Worm (Caenorhabditis elegans) whole organism, L4 larva: ENCODE measurements around the gene mdt-22.

Experiments used
- F10B5.3 ChIP-seq: sonication (generic microtip); optimal IDR thresholded peaks from 2 replicates; lab custom pipeline; 2016; ENCODE audit warnings: mild to moderate bottlenecking, missing genetic modification characterization, missing compliant biosample characterization
- T20F7.1 ChIP-seq: fragments of 200-800 bp; sonication (Bioruptor generic); optimal IDR thresholded peaks from 2 replicates; lab custom pipeline; 2018; ENCODE audit warnings: mild to moderate bottlenecking, missing genetic modification characterization, missing compliant biosample characterization
- Y48G9A.11 ChIP-seq: fragments of 200-800 bp; sonication (Bioruptor generic); IDR thresholded peaks from 2 replicates; pipeline ENCODE4 v1.3.6; 2022; ENCODE audit warnings: missing genetic modification reagents, missing genetic modification characterization, missing compliant biosample characterization
- aha-1 ChIP-seq: fragments of 150-350 bp; peaks from one replicate; lab custom pipeline; 2014; ENCODE audit warnings: missing biosample characterization, missing genetic modification characterization
- ceh-20 ChIP-seq: fragments of 200-800 bp; sonication (Bioruptor generic); IDR thresholded peaks from 2 replicates; pipeline ENCODE4 v1.3.6; 2022; ENCODE audit warnings: missing genetic modification reagents, missing genetic modification characterization, missing compliant biosample characterization
- daf-19 ChIP-seq: fragments of 200-800 bp; sonication (Bioruptor generic); conservative IDR thresholded peaks from 2 replicates; pipeline ENCODE4 v1.3.6; 2022; ENCODE audit warnings: missing genetic modification characterization, missing compliant biosample characterization
- dmd-6 ChIP-seq: fragments of 200-800 bp; sonication (Bioruptor generic); IDR thresholded peaks from 2 replicates; pipeline ENCODE4 v1.3.6; 2022; ENCODE audit warnings: missing genetic modification reagents, missing genetic modification characterization, missing compliant biosample characterization
- dpl-1 ChIP-seq: fragments of 150-350 bp; optimal IDR thresholded peaks from 2 replicates; lab custom pipeline; 2014; ENCODE audit warnings: missing biosample characterization, missing genetic modification reagents, missing genetic modification characterization
- gei-8 ChIP-seq: fragments of 200-800 bp; sonication (Bioruptor generic); optimal IDR thresholded peaks from 2 replicates; lab custom pipeline; 2018; ENCODE audit warnings: mild to moderate bottlenecking, missing genetic modification characterization, missing compliant biosample characterization
- jun-1 ChIP-seq: fragments of 150-350 bp; optimal IDR thresholded peaks from 2 replicates; lab custom pipeline; 2014; ENCODE audit warnings: missing biosample characterization, missing genetic modification reagents, missing genetic modification characterization
- madf-5 ChIP-seq, 2 experiments: fragments of 200-800 bp; sonication (Bioruptor generic); IDR thresholded peaks; 2 replicates each; pipeline ENCODE4 v1.3.6; 2022; ENCODE audit warnings: missing compliant biosample characterization in 2 of 2, missing genetic modification characterization in 2 of 2
- mes-2 ChIP-seq: sonication (generic microtip); optimal IDR thresholded peaks from 2 replicates; lab custom pipeline; 2016; ENCODE audit warnings: missing genotype, mild to moderate bottlenecking, missing genetic modification characterization, missing compliant biosample characterization; ENCODE audit not compliant: poor library complexity, severe bottlenecking
- mxl-2 ChIP-seq: fragments of 200-800 bp; sonication (Bioruptor generic); conservative IDR thresholded peaks from 2 replicates; pipeline ENCODE4 v1.3.6; 2022; ENCODE audit warnings: missing genetic modification reagents, missing genetic modification characterization, missing compliant biosample characterization
- mxl-3 ChIP-seq: fragments of 200-800 bp; sonication (Bioruptor generic); optimal IDR thresholded peaks from 2 replicates; lab custom pipeline; 2018; ENCODE audit warnings: mild to moderate bottlenecking, missing genetic modification characterization, missing compliant biosample characterization
- nhr-11 ChIP-seq: fragments of 150-350 bp; optimal IDR thresholded peaks from 2 replicates; lab custom pipeline; 2014; ENCODE audit warnings: missing biosample characterization, missing genetic modification characterization
- nhr-111 ChIP-seq: fragments of 200-800 bp; sonication (Bioruptor generic); optimal IDR thresholded peaks from 2 replicates; lab custom pipeline; 2018; ENCODE audit warnings: mild to moderate bottlenecking, missing genetic modification characterization, missing compliant biosample characterization
- nhr-237 ChIP-seq: sonication (generic microtip); optimal IDR thresholded peaks from 2 replicates; lab custom pipeline; 2017; ENCODE audit warnings: missing biosample characterization, missing genetic modification characterization
- nhr-76 ChIP-seq: fragments of 150-350 bp; optimal IDR thresholded peaks from 2 replicates; lab custom pipeline; 2014; ENCODE audit warnings: missing biosample characterization, missing genetic modification characterization
- rbr-2 ChIP-seq: sonication (generic microtip); optimal IDR thresholded peaks from 2 replicates; lab custom pipeline; 2016; ENCODE audit warnings: missing genotype, missing genetic modification characterization, missing compliant biosample characterization
- skn-1 ChIP-seq: fragments of 150-350 bp; optimal IDR thresholded peaks from 2 replicates; lab custom pipeline; 2014; ENCODE audit warnings: missing biosample characterization, missing genetic modification characterization
- unc-130 ChIP-seq: sonication (generic microtip); optimal IDR thresholded peaks from 2 replicates; lab custom pipeline; 2016; ENCODE audit warnings: missing genetic modification reagents, missing genetic modification characterization, missing compliant biosample characterization
- zip-11 ChIP-seq: fragments of 200-800 bp; sonication (Bioruptor generic); IDR thresholded peaks from 2 replicates; pipeline ENCODE4 v1.3.6; 2022; ENCODE audit warnings: missing genetic modification characterization, missing compliant biosample characterization

The mdt-22 gene

DNA sequence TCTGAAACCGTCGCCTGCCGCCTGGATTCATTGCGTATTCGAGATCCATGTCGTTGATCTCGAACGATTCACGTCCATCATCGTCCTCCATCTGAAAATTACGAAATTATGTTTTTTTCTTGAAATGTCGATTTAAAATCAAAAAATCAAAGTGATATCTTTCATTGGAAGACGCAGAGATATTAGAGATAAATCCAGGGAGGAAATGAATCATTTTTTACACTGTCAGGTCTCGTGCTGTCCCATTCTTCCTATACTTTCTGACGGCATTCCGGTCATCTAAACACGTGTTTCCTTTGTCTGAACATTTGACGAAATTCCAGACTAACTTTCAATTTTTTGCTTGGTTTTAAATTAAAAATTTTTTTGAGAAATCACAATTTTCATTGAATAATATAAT is 48.9 kb downstream of the mdt-22 start, which contains the start of gene stip-1:
Gene stip-1, minus strand, starts transcription at position 98 of the 400 bp plus-strand sequence.
- TF ChIP-seq zip-11 (GFP tag; lab: Robert Waterston, UW) (no peak), mxl-2 (GFP tag; lab: Robert Waterston, UW) (no peak), unc-130 (GFP tag; lab: Kevin White, UChicago) (no peak), Y48G9A.11 (GFP tag; lab: Robert Waterston, UW) (no peak), mxl-3 (GFP tag; lab: Kevin White, UChicago) (peak; percentile 25), F10B5.3 (tag; lab: Kevin White, UChicago) (no peak), ceh-20 (GFP tag; lab: Robert Waterston, UW) (no peak), nhr-111 (no peak), jun-1 (tag; lab: Kevin White, UChicago) (no peak)
- TF ChIP-seq, all 104 proteins: peak for 1

DNA sequence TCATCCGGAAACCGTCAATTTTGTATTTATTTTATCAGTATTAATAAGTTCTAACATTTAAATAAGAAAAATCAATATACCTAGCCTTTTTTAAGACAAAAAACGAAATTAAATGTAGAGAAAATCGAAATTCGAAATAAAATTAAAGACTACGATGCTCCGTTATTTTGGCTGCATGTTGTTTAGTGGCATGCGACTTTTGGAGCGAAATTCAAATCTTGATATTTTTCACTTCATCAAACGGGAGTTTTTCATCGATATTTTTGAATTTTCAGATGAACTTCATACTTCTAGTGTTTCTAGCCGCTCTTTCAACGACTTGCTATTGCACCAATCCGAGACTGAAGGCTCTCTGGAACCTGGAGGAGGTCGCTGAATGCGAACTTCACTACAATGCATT is 49.5 kb downstream of the mdt-22 start, which contains the start of gene C07E3.9:
Gene C07E3.9, plus strand, starts transcription at position 270 of the 400 bp plus-strand sequence.
- no peak for TF ChIP-seq gei-8 (GFP tag; lab: Kevin White, UChicago)
- no peak for TF ChIP-seq ceh-20 (GFP tag; lab: Robert Waterston, UW)
- no peak for TF ChIP-seq nhr-76 (tag; lab: Kevin White, UChicago)
- no peak for TF ChIP-seq rbr-2 (tag; lab: Kevin White, UChicago)
- peak; percentile 91 for TF ChIP-seq dpl-1 (GFP tag; lab: Kevin White, UChicago)
- no peak for TF ChIP-seq skn-1 (tag; lab: Kevin White, UChicago)
- TF ChIP-seq madf-5 (GFP tag; IDR thresholded peaks at IDR 0.05; lab: Robert Waterston, UW) = no peak
- no peak for TF ChIP-seq nhr-11 (tag; lab: Kevin White, UChicago)
- TF ChIP-seq daf-19 (GFP tag; lab: Robert Waterston, UW) = no peak
- TF ChIP-seq dmd-6 = no peak
- peak; percentile 65; the same call in 1 of the 2 replicates for TF ChIP-seq Y48G9A.11 (GFP tag; lab: Robert Waterston, UW)
- TF ChIP-seq T20F7.1 (GFP tag; lab: Kevin White, UChicago) = peak; percentile 94
- peak; percentile 19 for TF ChIP-seq mes-2 (tag; lab: Kevin White, UChicago)
- peak; percentile 91 for TF ChIP-seq aha-1 (tag; lab: Kevin White, UChicago)
- TF ChIP-seq nhr-237 (tag; lab: Kevin White, UChicago) = no peak
- TF ChIP-seq, all 104 proteins: peak for 5
